Fruit fly (Drosophila melanogaster) whole organism, embryonic: Measurements from ENCODE around the gene CG7579.

Experiments
- Adf1 ChIP-seq: fragments of 200-800 bp; sonication (Bioruptor generic); IDR thresholded peaks from 2 replicates; pipeline ENCODE4 v1.3.6; 2022; ENCODE audit warnings: missing biosample characterization, missing genetic modification characterization
- CG1024 ChIP-seq: fragments of 200-800 bp; sonication (Bioruptor generic); IDR thresholded peaks from 2 replicates; pipeline ENCODE4 v1.3.6; 2022; ENCODE audit warnings: missing biosample characterization, missing genetic modification characterization
- CG10321 ChIP-seq: fragments of 200-800 bp; sonication (Bioruptor generic); IDR thresholded peaks from 2 replicates; pipeline ENCODE4 v1.3.6; 2022; ENCODE audit warnings: missing biosample characterization, missing genetic modification characterization
- CG11504 ChIP-seq: fragments of 200-800 bp; sonication (Bioruptor generic); optimal IDR thresholded peaks from 3 replicates; lab custom pipeline; 2019; ENCODE audit warnings: missing biosample characterization, mild to moderate bottlenecking, missing genetic modification characterization, moderate library complexity
- CG13296 ChIP-seq: fragments of 200-800 bp; sonication (Bioruptor generic); optimal IDR thresholded peaks from 3 replicates; lab custom pipeline; 2018; ENCODE audit warnings: missing biosample characterization, mild to moderate bottlenecking, missing genetic modification characterization
- CG13424 ChIP-seq: fragments of 200-800 bp; sonication (Bioruptor generic); optimal IDR thresholded peaks from 2 replicates; lab custom pipeline; 2019; ENCODE audit warnings: missing biosample characterization, mild to moderate bottlenecking, missing genetic modification characterization, moderate library complexity
- CG13894 ChIP-seq: fragments of 200-800 bp; sonication (Bioruptor generic); optimal IDR thresholded peaks from 3 replicates; lab custom pipeline; 2018; ENCODE audit warnings: missing biosample characterization, mild to moderate bottlenecking, missing genetic modification characterization, moderate library complexity
- CG14965 ChIP-seq: fragments of 200-800 bp; sonication (Bioruptor generic); optimal IDR thresholded peaks from 2 replicates; lab custom pipeline; 2016; ENCODE audit warnings: missing biosample characterization, missing genetic modification characterization, borderline replicate concordance
- CG15073 ChIP-seq: fragments of 200-800 bp; sonication (Bioruptor generic); optimal IDR thresholded peaks from 2 replicates; lab custom pipeline; 2016; ENCODE audit warnings: missing biosample characterization, missing genetic modification characterization
- CG15269 ChIP-seq: fragments of 200-800 bp; sonication (Bioruptor generic); optimal IDR thresholded peaks from 2 replicates; lab custom pipeline; 2018; ENCODE audit warnings: missing biosample characterization, mild to moderate bottlenecking, missing genetic modification characterization, moderate library complexity
- CG1603 ChIP-seq: fragments of 200-800 bp; sonication (Bioruptor generic); optimal IDR thresholded peaks from 2 replicates; lab custom pipeline; 2019; ENCODE audit warnings: missing biosample characterization, mild to moderate bottlenecking, missing genetic modification characterization, moderate library complexity
- CG18599 ChIP-seq: fragments of 200-800 bp; sonication (Bioruptor generic); optimal IDR thresholded peaks from 3 replicates; lab custom pipeline; 2017; ENCODE audit warnings: missing biosample characterization, missing genetic modification characterization, mild to moderate bottlenecking, moderate library complexity, missing genetic modification reagents
- CG2678 ChIP-seq: fragments of 200-800 bp; sonication (Bioruptor generic); optimal IDR thresholded peaks from 3 replicates; lab custom pipeline; 2019; ENCODE audit warnings: missing biosample characterization, mild to moderate bottlenecking, missing genetic modification characterization, moderate library complexity
- CG3281 ChIP-seq: fragments of 200-800 bp; sonication (Bioruptor generic); optimal IDR thresholded peaks from 3 replicates; lab custom pipeline; 2017; ENCODE audit warnings: missing biosample characterization, mild to moderate bottlenecking, missing genetic modification characterization
- CG34376 ChIP-seq: fragments of 200-800 bp; sonication (Bioruptor generic); optimal IDR thresholded peaks from 2 replicates; lab custom pipeline; 2018; ENCODE audit warnings: missing biosample characterization, mild to moderate bottlenecking, missing genetic modification characterization
- CG7839 ChIP-seq: fragments of 200-800 bp; sonication (Bioruptor generic); optimal IDR thresholded peaks from 3 replicates; lab custom pipeline; 2018; ENCODE audit warnings: missing biosample characterization, mild to moderate bottlenecking, missing genetic modification characterization, moderate library complexity
- CG8388 ChIP-seq: fragments of 200-800 bp; sonication (Bioruptor generic); optimal IDR thresholded peaks from 2 replicates; lab custom pipeline; 2019; ENCODE audit warnings: missing biosample characterization, mild to moderate bottlenecking, missing genetic modification characterization, moderate library complexity
- CG9876 ChIP-seq: fragments of 200-800 bp; sonication (Bioruptor generic); optimal IDR thresholded peaks from 2 replicates; lab custom pipeline; 2016; ENCODE audit warnings: missing biosample characterization, missing genetic modification characterization
- CoRest ChIP-seq: fragments of 200-800 bp; sonication (Bioruptor generic); optimal IDR thresholded peaks from 3 replicates; lab custom pipeline; 2018; ENCODE audit warnings: missing biosample characterization, mild to moderate bottlenecking, missing genetic modification characterization, moderate library complexity
- D19B ChIP-seq: fragments of 200-800 bp; sonication (Bioruptor generic); optimal IDR thresholded peaks from 2 replicates; lab custom pipeline; 2017; ENCODE audit warnings: missing biosample characterization, mild to moderate bottlenecking, missing genetic modification characterization
- Doc2 ChIP-seq: fragments of 200-800 bp; sonication (Bioruptor generic); IDR thresholded peaks from 2 replicates; pipeline ENCODE4 v1.3.6; 2022; ENCODE audit warnings: missing biosample characterization, missing genetic modification characterization
- ERR ChIP-seq: fragments of 200-800 bp; sonication (Bioruptor generic); optimal IDR thresholded peaks from 2 replicates; lab custom pipeline; 2016; ENCODE audit warnings: missing biosample characterization, missing genetic modification characterization
- Fer3 ChIP-seq: fragments of 200-800 bp; sonication (Bioruptor generic); optimal IDR thresholded peaks from 2 replicates; lab custom pipeline; 2018; ENCODE audit warnings: missing biosample characterization, mild to moderate bottlenecking, missing genetic modification characterization, moderate library complexity
- Kr ChIP-seq: fragments of 200-800 bp; sonication (Bioruptor generic); optimal IDR thresholded peaks from 2 replicates; lab custom pipeline; 2017; ENCODE audit warnings: missing biosample characterization, mild to moderate bottlenecking, missing genetic modification characterization
- Lim3 ChIP-seq: fragments of 200-800 bp; sonication (Bioruptor generic); IDR thresholded peaks from 2 replicates; pipeline ENCODE4 v1.3.6; 2022; ENCODE audit warnings: missing biosample characterization, missing genetic modification characterization
- Med ChIP-seq: fragments of 200-800 bp; sonication (Bioruptor generic); peaks from one replicate; lab custom pipeline; 2016; ENCODE audit warnings: missing biosample characterization, missing genetic modification characterization, mild to moderate bottlenecking, inconsistent platforms, moderate library complexity
- NC2α ChIP-seq: fragments of 200-800 bp; sonication (Bioruptor generic); optimal IDR thresholded peaks from 2 replicates; lab custom pipeline; 2016; ENCODE audit warnings: missing biosample characterization, missing genetic modification characterization
- Nf-YC ChIP-seq: fragments of 200-800 bp; optimal IDR thresholded peaks from 3 replicates; lab custom pipeline; 2019; ENCODE audit warnings: missing biosample characterization, mild to moderate bottlenecking, missing genetic modification characterization, moderate library complexity
- Oli ChIP-seq: fragments of 200-800 bp; sonication (Bioruptor generic); optimal IDR thresholded peaks from 2 replicates; lab custom pipeline; 2018; ENCODE audit warnings: missing biosample characterization, mild to moderate bottlenecking, missing genetic modification characterization, moderate library complexity
- Rx ChIP-seq: fragments of 200-800 bp; sonication (Bioruptor generic); IDR thresholded peaks from 2 replicates; pipeline ENCODE4 v1.3.6; 2022; ENCODE audit warnings: missing biosample characterization, missing genetic modification characterization
- Side ChIP-seq: fragments of 200-800 bp; sonication (Bioruptor generic); optimal IDR thresholded peaks from 2 replicates; lab custom pipeline; 2016; ENCODE audit warnings: missing biosample characterization, missing genetic modification characterization
- Sry-β ChIP-seq: fragments of 200-800 bp; sonication (Bioruptor generic); optimal IDR thresholded peaks from 2 replicates; lab custom pipeline; 2018; ENCODE audit warnings: missing biosample characterization, mild to moderate bottlenecking, missing genetic modification characterization, moderate library complexity
- ato ChIP-seq: fragments of 200-800 bp; sonication (Bioruptor generic); IDR thresholded peaks from 2 replicates; pipeline ENCODE4 v1.3.6; 2022; ENCODE audit warnings: missing biosample characterization, missing genetic modification characterization; ENCODE audit not compliant: partially characterized antibody
- bsh ChIP-seq, 2 experiments: fragments of 200-800 bp; sonication (Bioruptor generic); optimal IDR thresholded peaks; 2 replicates each; lab custom pipeline; 2017 to 2018; ENCODE audit warnings: mild to moderate bottlenecking in 2 of 2, missing biosample characterization in 2 of 2, missing genetic modification characterization in 2 of 2, moderate library complexity in 1 of 2
- chinmo ChIP-seq: fragments of 200-800 bp; sonication (Bioruptor generic); IDR thresholded peaks from 4 replicates; pipeline ENCODE4 v1.3.6; 2022; ENCODE audit warnings: missing biosample characterization, missing genetic modification characterization; ENCODE audit not compliant: partially characterized antibody
- dmrt11E ChIP-seq: fragments of 200-800 bp; sonication (Bioruptor generic); optimal IDR thresholded peaks from 3 replicates; lab custom pipeline; 2018; ENCODE audit warnings: missing biosample characterization, mild to moderate bottlenecking, missing genetic modification characterization, moderate library complexity
- exex ChIP-seq: fragments of 200-800 bp; sonication (Bioruptor generic); optimal IDR thresholded peaks from 4 replicates; lab custom pipeline; 2018; ENCODE audit warnings: missing biosample characterization, mild to moderate bottlenecking, missing genetic modification characterization, moderate library complexity
- gem ChIP-seq: fragments of 200-800 bp; sonication (Bioruptor generic); optimal IDR thresholded peaks from 2 replicates; lab custom pipeline; 2019; ENCODE audit warnings: missing biosample characterization, mild to moderate bottlenecking, missing genetic modification characterization, moderate library complexity
- grn ChIP-seq: fragments of 200-800 bp; sonication (Bioruptor generic); optimal IDR thresholded peaks from 3 replicates; lab custom pipeline; 2017; ENCODE audit warnings: missing biosample characterization, missing genetic modification characterization
- lab ChIP-seq: fragments of 200-800 bp; sonication (Bioruptor generic); optimal IDR thresholded peaks from 3 replicates; lab custom pipeline; 2017; ENCODE audit warnings: missing biosample characterization, missing genetic modification characterization, mild to moderate bottlenecking, moderate library complexity, missing genetic modification reagents
- lola ChIP-seq, 3 experiments: fragments of >200 bp in 2 of 3; fragments of 200-800 bp in 1 of 3; sonication (Bioruptor generic) in 1 of 3; optimal IDR thresholded peaks; 2 replicates each; lab custom pipeline; 2017 to 2019; ENCODE audit warnings: missing biosample characterization in 3 of 3, missing genetic modification characterization in 3 of 3, mild to moderate bottlenecking in 1 of 3, moderate library complexity in 1 of 3
- mirr ChIP-seq: fragments of 200-800 bp; sonication (Bioruptor generic); optimal IDR thresholded peaks from 3 replicates; lab custom pipeline; 2018; ENCODE audit warnings: missing biosample characterization, mild to moderate bottlenecking, missing genetic modification characterization
- pita ChIP-seq: fragments of 200-800 bp; sonication (Bioruptor generic); optimal IDR thresholded peaks from 2 replicates; lab custom pipeline; 2017; ENCODE audit warnings: missing biosample characterization, mild to moderate bottlenecking, missing genetic modification characterization
- row ChIP-seq: fragments of 200-800 bp; sonication (Bioruptor generic); IDR thresholded peaks from 3 replicates; pipeline ENCODE4 v1.3.6; 2022; ENCODE audit warnings: missing biosample characterization, missing genetic modification characterization
- sqz ChIP-seq: fragments of 200-800 bp; sonication (Bioruptor generic); optimal IDR thresholded peaks from 3 replicates; lab custom pipeline; 2018; ENCODE audit warnings: missing biosample characterization, mild to moderate bottlenecking, missing genetic modification characterization
- sug ChIP-seq: fragments of 200-800 bp; optimal IDR thresholded peaks from 2 replicates; lab custom pipeline; 2019; ENCODE audit warnings: missing biosample characterization, mild to moderate bottlenecking, missing genetic modification characterization, moderate library complexity
- unc-4 ChIP-seq: fragments of 200-800 bp; sonication (Bioruptor generic); IDR thresholded peaks from 2 replicates; pipeline ENCODE4 v1.3.6; 2022; ENCODE audit warnings: missing biosample characterization, missing genetic modification characterization; ENCODE audit not compliant: partially characterized antibody
- vnd ChIP-seq: fragments of 200-800 bp; sonication (Bioruptor generic); IDR thresholded peaks from 3 replicates; pipeline ENCODE4 v1.3.6; 2022; ENCODE audit warnings: missing biosample characterization, missing genetic modification characterization; ENCODE audit not compliant: partially characterized antibody

Gene CG7579

dm6 chr3L:15636359-15636758, 46.9 kb downstream of the CG7579 start (continued):
- TF ChIP-seq Doc2 (GFP tag; lab: Robert Waterston, UW): no peak
- no peak for TF ChIP-seq row
- TF ChIP-seq sug (tag; lab: Kevin White, UChicago): peak; percentile 65
- TF ChIP-seq Rx: no peak
- TF ChIP-seq Oli (tag; lab: Kevin White, UChicago): no peak
- TF ChIP-seq CG1603 (tag; lab: Kevin White, UChicago): peak; percentile 20
- TF ChIP-seq chinmo (GFP tag; lab: Robert Waterston, UW): peak; percentile 65; the same call in 2 of the 4 replicates
- peak; percentile 58; the same call in 2 of the 3 replicates for TF ChIP-seq vnd (GFP tag; lab: Robert Waterston, UW)
- TF ChIP-seq sqz (GFP tag; lab: Kevin White, UChicago): no peak
- TF ChIP-seq CG15073: no peak
- 0 out of 2 replicates have a peak, but pooled peaks have one; percentile 21 for TF ChIP-seq CG10321
- no peak for TF ChIP-seq Lim3
- TF ChIP-seq lab (GFP tag; lab: Kevin White, UChicago): peak; percentile 29
- TF ChIP-seq grn: peak; percentile 81
- TF ChIP-seq bsh (GFP tag; optimal IDR thresholded peaks at IDR 0.05; lab: Kevin White, UChicago): peak in 1 of 2 experiments; percentile 15
- TF ChIP-seq CG14965 (GFP tag; lab: Kevin White, UChicago): no peak
- TF ChIP-seq lola (GFP tag; optimal IDR thresholded peaks at IDR 0.05; lab: Kevin White, UChicago): no peak
- peak; percentile 39 for TF ChIP-seq mirr (GFP tag; lab: Kevin White, UChicago)
- no peak for TF ChIP-seq Side (GFP tag; lab: Kevin White, UChicago)
- TF ChIP-seq dmrt11E: peak; percentile 16
- no peak for TF ChIP-seq CG8388 (GFP tag; lab: Kevin White, UChicago)
- TF ChIP-seq CG9876: no peak
- no peak for TF ChIP-seq ato (GFP tag; lab: Robert Waterston, UW)
- TF ChIP-seq exex (tag; lab: Kevin White, UChicago): peak; percentile 84

DNA sequence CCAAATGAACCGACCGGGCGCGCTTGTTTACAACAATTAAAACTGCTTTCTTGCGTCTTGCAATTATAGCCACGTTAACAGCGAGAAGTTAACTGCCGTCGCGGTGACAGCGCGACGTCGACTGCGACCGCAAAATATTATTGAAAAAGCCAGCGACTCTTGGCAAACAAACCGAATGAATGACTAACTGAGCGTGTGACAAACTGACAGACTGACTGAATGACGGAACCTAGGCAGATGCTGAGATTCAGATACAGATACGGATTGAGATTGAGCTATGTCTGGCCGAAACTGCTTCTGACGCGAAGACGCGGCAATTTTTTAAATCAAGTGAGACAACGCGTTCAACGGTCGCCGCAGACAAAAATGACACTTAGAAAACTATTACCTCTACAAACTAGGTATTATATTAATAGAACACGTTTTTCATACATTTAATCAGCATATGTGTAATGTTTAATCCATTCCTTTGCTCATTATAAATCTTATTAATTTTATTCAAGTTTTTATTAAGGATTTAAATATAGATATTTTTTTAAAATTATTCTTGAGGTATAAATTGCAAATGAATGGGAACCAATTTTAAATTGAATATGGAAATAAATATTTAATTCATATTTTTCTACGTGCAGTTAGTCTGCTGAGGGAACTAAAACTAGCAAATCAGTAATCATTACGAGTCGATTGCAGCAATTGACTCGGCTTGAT, 48.7 kb downstream of the CG7579 start:
- TF ChIP-seq unc-4 (GFP tag; lab: Robert Waterston, UW) (no peak), CG13894 (tag; lab: Kevin White, UChicago) (peak; percentile 32), Adf1 (GFP tag; lab: Robert Waterston, UW) (peak; percentile 21; the same call in 1 of the 2 replicates), Med (peak; percentile 17), gem (tag; lab: Kevin White, UChicago) (peak; percentile 50), CG11504 (peak; percentile 46), NC2α (GFP tag; lab: Kevin White, UChicago) (no peak), CG13296 (GFP tag; lab: Kevin White, UChicago) (no peak), Nf-YC (tag; lab: Kevin White, UChicago) (peak; percentile 17), CG2678 (tag; lab: Kevin White, UChicago) (peak; percentile 57), ERR (no peak), sug (tag; lab: Kevin White, UChicago) (peak; percentile 10), CG1024 (GFP tag; lab: Robert Waterston, UW) (no peak), Kr (GFP tag; lab: Kevin White, UChicago) (no peak), Sry-β (no peak), CoRest (tag; lab: Kevin White, UChicago) (peak; percentile 2), CG18599 (GFP tag; lab: Kevin White, UChicago) (peak; percentile 4), CG15269 (peak; percentile 13), CG7839 (tag; lab: Kevin White, UChicago) (peak; percentile 15), CG13424 (tag; lab: Kevin White, UChicago) (peak; percentile 1), CG34376 (peak; percentile 31), Fer3 (no peak), pita (GFP tag; lab: Kevin White, UChicago) (no peak), D19B (no peak), CG3281 (GFP tag; lab: Kevin White, UChicago) (no peak)
